Worm (Caenorhabditis elegans): ENCODE results near the gene nhr-6.

Gene nhr-6

ce11 chrIII:3573281-3573680 is at the start of gene nhr-6:
nhr-6 (plus strand) TSS chrIII:3573581.
- TF ChIP-seq him-1 (tag; optimal IDR thresholded peaks at IDR 0.05): no peak
- TF ChIP-seq W03F9.2 (tag; optimal IDR thresholded peaks at IDR 0.05): no peak
- no peak for TF ChIP-seq dao-5 (tag; optimal IDR thresholded peaks at IDR 0.05)

- no peak for TF ChIP-seq dao-5 (tag; optimal IDR thresholded peaks at IDR 0.05)
- no peak for TF ChIP-seq W03F9.2 (tag; optimal IDR thresholded peaks at IDR 0.05)
- no peak for TF ChIP-seq him-1 (tag; optimal IDR thresholded peaks at IDR 0.05)
Measured at ce11 chrIII:3528342-3528741, 45.0 kb upstream of the nhr-6 start, which contains the start of gene rpl-37. rpl-37 (plus strand) TSS chrIII:3528642.

DNA sequence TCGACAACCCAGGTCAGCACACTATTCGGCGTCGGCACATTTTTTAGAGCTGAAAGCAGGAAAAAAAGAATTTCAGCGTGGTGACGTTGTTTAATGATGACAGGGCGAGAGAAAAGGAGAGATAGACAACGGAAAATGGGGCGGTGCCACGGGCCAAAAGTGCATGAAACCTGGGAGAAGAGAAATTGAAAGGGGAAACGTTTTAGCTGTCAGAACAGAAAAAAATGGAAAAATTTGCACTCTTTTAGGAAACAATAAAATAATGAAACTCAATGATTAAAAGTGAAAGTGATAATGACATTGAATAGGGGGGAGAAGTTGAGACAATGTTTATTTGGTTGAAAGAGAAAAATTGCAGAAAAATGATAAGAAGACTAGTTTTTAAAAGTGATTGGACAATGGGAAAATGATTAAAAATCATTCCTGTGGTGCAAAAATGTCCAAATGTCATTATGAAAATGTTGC is 43.6 kb upstream of the nhr-6 start, which contains the start of gene pitp-1:
Gene pitp-1, minus strand, starts transcription at position 51 of the 465 bp plus-strand sequence.
- TF ChIP-seq dao-5 (tag; optimal IDR thresholded peaks at IDR 0.05): no peak
- no peak for TF ChIP-seq W03F9.2 (tag; optimal IDR thresholded peaks at IDR 0.05)
- no peak for TF ChIP-seq him-1 (tag; optimal IDR thresholded peaks at IDR 0.05)

ce11 chrIII:3532035-3532434 is 41.3 kb upstream of the nhr-6 start:
- TF ChIP-seq dao-5 (tag; optimal IDR thresholded peaks at IDR 0.05) (no peak), him-1 (tag; optimal IDR thresholded peaks at IDR 0.05) (peak; percentile 35)

ce11 chrIII:3534185-3534584 is 39.2 kb upstream of the nhr-6 start:
- no peak for TF ChIP-seq dao-5 (tag; optimal IDR thresholded peaks at IDR 0.05)
- TF ChIP-seq him-1 (tag; optimal IDR thresholded peaks at IDR 0.05): no peak
- TF ChIP-seq W03F9.2 (tag; optimal IDR thresholded peaks at IDR 0.05): no peak

- no peak for TF ChIP-seq W03F9.2 (tag; optimal IDR thresholded peaks at IDR 0.05)
- TF ChIP-seq him-1 (tag; optimal IDR thresholded peaks at IDR 0.05): no peak
- TF ChIP-seq dao-5 (tag; optimal IDR thresholded peaks at IDR 0.05): no peak
Measured at ce11 chrIII:3537401-3537800, 36.0 kb upstream of the nhr-6 start, which contains the start of gene cfap-20. cfap-20 (minus strand) TSS chrIII:3537501.

ce11 chrIII:3539499-3539898 is 33.9 kb upstream of the nhr-6 start:
- TF ChIP-seq dao-5 (tag; optimal IDR thresholded peaks at IDR 0.05) (no peak), W03F9.2 (tag; optimal IDR thresholded peaks at IDR 0.05) (no peak), him-1 (tag; optimal IDR thresholded peaks at IDR 0.05) (no peak)

DNA sequence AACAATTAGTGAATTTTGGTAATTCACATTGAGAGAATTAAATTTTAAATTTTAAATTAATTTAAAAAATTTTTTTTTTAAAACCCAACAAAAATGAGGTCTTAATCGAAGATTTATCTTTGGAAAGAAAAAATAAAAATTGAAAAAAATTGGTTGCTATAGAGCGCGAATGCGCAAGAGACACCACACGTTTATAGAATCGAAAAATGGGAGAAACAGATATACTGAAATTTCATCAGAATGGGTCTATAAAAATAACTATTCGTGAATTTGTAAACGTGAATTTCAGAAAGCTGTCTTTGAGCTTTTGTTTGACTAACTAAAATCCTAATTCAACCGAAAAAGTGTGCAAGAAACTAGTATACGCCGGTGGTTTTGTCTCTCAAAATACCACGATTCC is 33.0 kb upstream of the nhr-6 start:
- TF ChIP-seq him-1 (tag; optimal IDR thresholded peaks at IDR 0.05) (no peak), W03F9.2 (tag; optimal IDR thresholded peaks at IDR 0.05) (peak; percentile 76), dao-5 (tag; optimal IDR thresholded peaks at IDR 0.05) (no peak)

- TF ChIP-seq W03F9.2 (tag; optimal IDR thresholded peaks at IDR 0.05) (no peak), him-1 (tag; optimal IDR thresholded peaks at IDR 0.05) (no peak), dao-5 (tag; optimal IDR thresholded peaks at IDR 0.05) (no peak)
Measured at ce11 chrIII:3541093-3541492, 32.3 kb upstream of the nhr-6 start.

DNA sequence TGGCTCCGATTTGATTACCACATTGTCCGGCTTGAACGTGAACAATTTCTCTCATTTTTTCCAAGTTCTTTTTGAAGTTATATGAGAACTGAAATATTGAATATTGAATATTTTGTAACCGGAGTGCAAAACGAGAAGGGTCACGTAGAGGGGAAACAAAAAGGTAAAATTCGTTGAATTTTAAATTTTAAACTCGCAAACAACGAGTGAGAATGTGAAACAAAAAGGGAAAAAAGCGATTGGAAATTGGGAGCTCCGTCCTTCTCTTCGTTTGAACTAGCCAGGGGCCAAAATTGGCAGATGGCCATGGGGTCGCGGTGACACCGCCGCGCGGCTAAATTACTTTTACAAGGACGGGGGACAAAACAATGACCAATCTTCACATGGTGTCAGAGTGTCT is 31.8 kb upstream of the nhr-6 start, which contains the start of gene ben-1:
Gene ben-1, minus strand, starts transcription at position 101 of the 400 bp plus-strand sequence.
- TF ChIP-seq dao-5 (tag; optimal IDR thresholded peaks at IDR 0.05) (no peak), W03F9.2 (tag; optimal IDR thresholded peaks at IDR 0.05) (no peak), him-1 (tag; optimal IDR thresholded peaks at IDR 0.05) (no peak)

ce11 chrIII:3542105-3542504 is 31.3 kb upstream of the nhr-6 start:
- no peak for TF ChIP-seq dao-5 (tag; optimal IDR thresholded peaks at IDR 0.05)
- no peak for TF ChIP-seq W03F9.2 (tag; optimal IDR thresholded peaks at IDR 0.05)
- peak; percentile 9 for TF ChIP-seq him-1 (tag; optimal IDR thresholded peaks at IDR 0.05)

- no peak for TF ChIP-seq dao-5 (tag; optimal IDR thresholded peaks at IDR 0.05)
- no peak for TF ChIP-seq him-1 (tag; optimal IDR thresholded peaks at IDR 0.05)
- no peak for TF ChIP-seq W03F9.2 (tag; optimal IDR thresholded peaks at IDR 0.05)
Measured at ce11 chrIII:3543071-3543470, 30.3 kb upstream of the nhr-6 start.

DNA sequence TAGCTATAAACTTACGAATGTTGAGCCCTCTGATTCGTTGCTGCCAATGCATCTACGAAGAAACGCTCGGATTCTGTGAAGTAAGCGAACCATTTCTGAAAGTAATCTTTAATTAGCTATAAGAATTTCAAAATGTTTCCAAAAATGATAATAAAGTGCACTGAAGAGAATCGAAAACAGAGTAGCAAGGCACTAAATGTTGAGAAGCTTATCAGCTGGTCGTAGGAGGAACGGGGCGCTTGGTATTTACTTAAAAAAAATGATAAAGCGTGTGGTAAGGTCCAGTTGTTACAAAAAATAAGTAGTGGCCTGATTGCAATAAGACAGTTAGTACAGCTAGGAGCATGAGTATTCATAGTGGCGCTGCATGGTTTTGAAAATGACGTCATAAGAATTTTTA is 27.1 kb upstream of the nhr-6 start, which contains the start of gene C54C6.7:
Gene C54C6.7, minus strand, starts transcription at position 101 of the 400 bp plus-strand sequence.
- TF ChIP-seq W03F9.2 (tag; optimal IDR thresholded peaks at IDR 0.05) (no peak), dao-5 (tag; optimal IDR thresholded peaks at IDR 0.05) (no peak), him-1 (tag; optimal IDR thresholded peaks at IDR 0.05) (no peak)

DNA sequence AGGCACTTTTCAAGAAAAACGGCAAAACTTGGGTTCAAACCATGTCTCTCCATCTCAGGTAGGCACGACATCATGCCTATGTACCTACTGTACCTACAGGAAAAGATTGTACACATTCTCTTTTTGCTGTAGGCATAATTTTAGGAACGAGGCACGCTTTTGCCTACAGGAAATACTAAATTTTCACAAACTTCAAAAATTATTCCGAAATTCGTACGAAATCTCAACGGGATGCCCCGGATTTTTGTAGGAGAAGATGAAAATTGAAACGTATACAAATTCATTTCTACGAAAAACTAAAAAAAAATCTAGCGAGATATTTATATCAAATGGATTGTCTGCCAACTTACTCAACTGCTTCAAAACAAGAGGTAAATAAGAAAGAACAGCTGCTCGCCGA is 25.4 kb upstream of the nhr-6 start, which contains the start of gene C54C6.11:
Gene C54C6.11, plus strand, starts transcription at position 301 of the 400 bp plus-strand sequence.
- no peak for TF ChIP-seq W03F9.2 (tag; optimal IDR thresholded peaks at IDR 0.05)
- TF ChIP-seq him-1 (tag; optimal IDR thresholded peaks at IDR 0.05): no peak
- TF ChIP-seq dao-5 (tag; optimal IDR thresholded peaks at IDR 0.05): no peak

- TF ChIP-seq him-1 (tag; optimal IDR thresholded peaks at IDR 0.05) (no peak), W03F9.2 (tag; optimal IDR thresholded peaks at IDR 0.05) (no peak), dao-5 (tag; optimal IDR thresholded peaks at IDR 0.05) (no peak)
Measured at ce11 chrIII:3549750-3550149, 23.6 kb upstream of the nhr-6 start, which contains the start of gene C54C6.5. C54C6.5 (minus strand) TSS chrIII:3549850.
